Worm (Caenorhabditis elegans): ENCODE data around the gene klp-17.

- no peak for TF ChIP-seq ref-1 (GFP tag; conservative IDR thresholded peaks at IDR 0.05)
- no peak for TF ChIP-seq flt-1 (GFP tag; IDR thresholded peaks at IDR 0.05)
- TF ChIP-seq med-1 (GFP tag; optimal IDR thresholded peaks at IDR 0.05; ENCODE audit: insufficient read depth) = no peak
- TF ChIP-seq cog-1 (tag; optimal IDR thresholded peaks at IDR 0.05) = no peak
- no peak for TF ChIP-seq ztf-23 (GFP tag; IDR thresholded peaks at IDR 0.05)
- no peak for TF ChIP-seq klf-2 (GFP tag; conservative IDR thresholded peaks at IDR 0.05)
These were observed 2.2 kb upstream of the klp-17 start, which contains the start of gene cisd-1 for ce11 chrII:11469574-11470108.
